Worm (Caenorhabditis elegans): ENCODE results near the gene ZK1236.9.

ZK1236.9 gene

DNA sequence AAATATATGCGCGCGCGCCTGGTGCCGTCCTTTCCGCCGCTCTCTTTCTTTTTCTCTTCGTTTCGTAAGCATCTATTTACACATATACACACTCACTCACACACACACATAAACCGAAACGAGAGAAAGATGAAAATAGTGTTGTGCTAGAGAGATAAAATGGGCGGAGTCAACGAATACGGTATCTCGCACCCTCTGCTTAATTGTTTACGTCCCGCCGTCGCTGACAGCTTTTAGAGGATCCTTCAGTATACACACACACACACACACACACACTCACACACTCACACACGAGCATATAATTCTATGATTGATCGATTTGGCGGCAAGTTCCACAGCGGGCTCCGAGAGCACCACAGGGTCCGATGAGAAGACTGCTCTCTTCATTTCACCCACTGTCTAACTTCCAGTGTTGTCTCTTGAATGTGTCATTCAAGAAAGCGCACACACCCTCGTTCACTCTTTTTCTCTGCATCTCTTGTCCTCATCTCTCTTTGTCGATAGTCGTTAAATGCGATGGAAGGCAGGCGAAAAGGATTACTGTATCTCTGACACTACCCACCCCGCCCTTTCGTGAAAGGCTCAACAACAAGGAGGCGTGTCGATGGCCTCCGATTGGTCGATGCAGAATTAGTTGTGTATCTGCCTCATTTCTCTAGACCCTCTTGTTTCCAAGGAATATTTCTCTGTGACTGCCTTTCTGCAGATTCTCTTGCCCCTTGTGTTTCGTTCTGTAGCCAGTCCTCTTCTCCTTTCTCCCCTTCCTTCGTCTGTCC, 17.6 kb downstream of the ZK1236.9 start:
- peak; percentile 80 for TF ChIP-seq ztf-3 (GFP tag; optimal IDR thresholded peaks at IDR 0.05)
- no peak for TF ChIP-seq ceh-58 (GFP tag; IDR thresholded peaks at IDR 0.05)
- no peak for TF ChIP-seq F39B2.1 (GFP tag; IDR thresholded peaks at IDR 0.05)
- TF ChIP-seq ama-1 (optimal IDR thresholded peaks at IDR 0.05): no peak
- TF ChIP-seq ama-1 (GFP tag; optimal IDR thresholded peaks at IDR 0.05): no peak
- no peak for TF ChIP-seq lsy-27 (tag; optimal IDR thresholded peaks at IDR 0.05; ENCODE audit: borderline replicate concordance, insufficient read depth)
- TF ChIP-seq dpff-1 (tag; optimal IDR thresholded peaks at IDR 0.05): no peak
- TF ChIP-seq gei-17 (GFP tag; optimal IDR thresholded peaks at IDR 0.05): peak; percentile 54
- TF ChIP-seq ztf-6 (GFP tag; IDR thresholded peaks at IDR 0.05): no peak
- no peak for TF ChIP-seq attf-6 (GFP tag; IDR thresholded peaks at IDR 0.05)
- peak; percentile 87 for TF ChIP-seq chd-7 (tag; optimal IDR thresholded peaks at IDR 0.05)
- no peak for TF ChIP-seq unc-130 (GFP tag; optimal IDR thresholded peaks at IDR 0.05)
- TF ChIP-seq mxl-1 (tag; optimal IDR thresholded peaks at IDR 0.05): no peak
- no peak for TF ChIP-seq F37B4.10 (GFP tag; IDR thresholded peaks at IDR 0.05)
- no peak for TF ChIP-seq rpc-1 (optimal IDR thresholded peaks at IDR 0.05)
- TF ChIP-seq rpc-1 (tag; optimal IDR thresholded peaks at IDR 0.05): no peak
- no peak for TF ChIP-seq F55B11.4 (tag; optimal IDR thresholded peaks at IDR 0.05; ENCODE audit: borderline replicate concordance, insufficient read depth)
- TF ChIP-seq ekl-4 (GFP tag; IDR thresholded peaks at IDR 0.05): peak; percentile 53; the same call in 1 of the 2 replicates
- peak; percentile 91 for TF ChIP-seq lin-26 (GFP tag; IDR thresholded peaks at IDR 0.05)
- TF ChIP-seq tbx-9 (tag; optimal IDR thresholded peaks at IDR 0.05; ENCODE audit: borderline replicate concordance): no peak
- TF ChIP-seq attf-5 (GFP tag; optimal IDR thresholded peaks at IDR 0.05): peak; percentile 93
- no peak for TF ChIP-seq snpc-3.4 (tag; optimal IDR thresholded peaks at IDR 0.05)
- TF ChIP-seq lin-35 (GFP tag; optimal IDR thresholded peaks at IDR 0.05): peak in 1 of 3 experiments; percentile 81
- TF ChIP-seq K12H6.12 (tag; optimal IDR thresholded peaks at IDR 0.05): peak; percentile 99
- peak; percentile 81 for TF ChIP-seq hmg-1.2 (GFP tag; IDR thresholded peaks at IDR 0.05)
- TF ChIP-seq Y79H2A.3 (GFP tag; conservative IDR thresholded peaks at IDR 0.05): no peak
- no peak for TF ChIP-seq rcor-1 (GFP tag; IDR thresholded peaks at IDR 0.05)
- peak; percentile 13 for TF ChIP-seq ztf-22 (GFP tag; optimal IDR thresholded peaks at IDR 0.05)
- TF ChIP-seq mes-4 (tag; optimal IDR thresholded peaks at IDR 0.05): no peak
- no peak for TF ChIP-seq mel-28 (tag; optimal IDR thresholded peaks at IDR 0.05; ENCODE audit: borderline replicate concordance)
- TF ChIP-seq madf-8 (GFP tag; conservative IDR thresholded peaks at IDR 0.05): no peak
- TF ChIP-seq dpl-1 (GFP tag; optimal IDR thresholded peaks at IDR 0.05): no peak
- TF ChIP-seq nhr-120 (GFP tag; IDR thresholded peaks at IDR 0.05): no peak
- TF ChIP-seq bed-2 (GFP tag; IDR thresholded peaks at IDR 0.05): no peak
- peak; percentile 62; the same call in 1 of the 2 replicates for TF ChIP-seq K11D2.4 (GFP tag; IDR thresholded peaks at IDR 0.05)
- no peak for TF ChIP-seq nfya-2 (GFP tag; IDR thresholded peaks at IDR 0.05)
- TF ChIP-seq ztf-25 (GFP tag; IDR thresholded peaks at IDR 0.05): no peak
- peak; percentile 61; the same call in 1 of the 2 replicates for TF ChIP-seq Y53G8AR.9 (GFP tag; conservative IDR thresholded peaks at IDR 0.05)
- TF ChIP-seq pbrm-1 (GFP tag; IDR thresholded peaks at IDR 0.05): peak; percentile 34; the same call in 1 of the 2 replicates
- no peak for TF ChIP-seq egl-18 (GFP tag; IDR thresholded peaks at IDR 0.05)
- TF ChIP-seq ccch-3 (GFP tag; optimal IDR thresholded peaks at IDR 0.05): no peak
- no peak for TF ChIP-seq sdz-38 (tag; optimal IDR thresholded peaks at IDR 0.05)
- peak; percentile 63 for TF ChIP-seq ceh-79 (tag; optimal IDR thresholded peaks at IDR 0.05)
- no peak for TF ChIP-seq F23B12.7 (tag; optimal IDR thresholded peaks at IDR 0.05; ENCODE audit: insufficient read depth)
- TF ChIP-seq zim-3 (tag; optimal IDR thresholded peaks at IDR 0.05): no peak
- TF ChIP-seq nhr-80 (tag; optimal IDR thresholded peaks at IDR 0.05): peak; percentile 91
- peak; percentile 32 for TF ChIP-seq unc-62 (GFP tag; optimal IDR thresholded peaks at IDR 0.05)
- TF ChIP-seq lin-54 (GFP tag; optimal IDR thresholded peaks at IDR 0.05): peak; percentile 62
